Worm (Caenorhabditis elegans) whole organism, mixed stage, embryonic: ENCODE data around the gene dct-8.
"Not testable (repeated sequence)": the region's sequence is repeated elsewhere in the genome, so short reads cannot be mapped to it uniquely, and the experiment has no call there.

Experiments
- M03D4.4 ChIP-seq: sonication (generic microtip); optimal IDR thresholded peaks from 2 replicates; lab custom pipeline; 2017; ENCODE audit warnings: mild to moderate bottlenecking, missing genetic modification characterization, missing compliant biosample characterization
- bed-3 ChIP-seq: fragments of 200-800 bp; sonication (Bioruptor generic); optimal IDR thresholded peaks from 3 replicates; lab custom pipeline; 2018; ENCODE audit warnings: mild to moderate bottlenecking, missing genetic modification characterization, moderate library complexity, missing compliant biosample characterization
- blmp-1 ChIP-seq: fragments of 150-350 bp; optimal IDR thresholded peaks from 2 replicates; lab custom pipeline; 2014; ENCODE audit warnings: missing biosample characterization, missing genetic modification characterization
- ceh-39 ChIP-seq: fragments of 150-350 bp; optimal IDR thresholded peaks from 2 replicates; lab custom pipeline; 2014; ENCODE audit warnings: missing biosample characterization, missing genetic modification characterization
- ceh-83 ChIP-seq: fragments of 200-800 bp; sonication (Bioruptor generic); optimal IDR thresholded peaks from 2 replicates; lab custom pipeline; 2018; ENCODE audit warnings: mild to moderate bottlenecking, missing genetic modification characterization, missing compliant biosample characterization
- cnd-1 ChIP-seq: fragments of 200-800 bp; sonication (Bioruptor generic); optimal IDR thresholded peaks from 2 replicates; lab custom pipeline; 2018; ENCODE audit warnings: mild to moderate bottlenecking, missing genetic modification characterization, missing compliant biosample characterization
- drap-1 ChIP-seq: fragments of 200-800 bp; sonication (Bioruptor generic); optimal IDR thresholded peaks from 3 replicates; lab custom pipeline; 2018; ENCODE audit warnings: mild to moderate bottlenecking, missing genetic modification characterization, missing compliant biosample characterization
- elt-3 ChIP-seq: fragments of 150-350 bp; optimal IDR thresholded peaks from 2 replicates; lab custom pipeline; 2014; ENCODE audit warnings: missing biosample characterization, missing genetic modification characterization
- ham-2 ChIP-seq: fragments of 200-800 bp; sonication (Bioruptor generic); optimal IDR thresholded peaks from 2 replicates; lab custom pipeline; 2018; ENCODE audit warnings: mild to moderate bottlenecking, missing genetic modification characterization, missing compliant biosample characterization
- hlh-1 ChIP-seq: fragments of 150-350 bp; optimal IDR thresholded peaks from 2 replicates; lab custom pipeline; 2014; ENCODE audit warnings: missing biosample characterization, missing genetic modification reagents, missing genetic modification characterization
- lin-13 ChIP-seq: fragments of 150-350 bp; optimal IDR thresholded peaks from 2 replicates; lab custom pipeline; 2014; ENCODE audit warnings: missing biosample characterization, missing genetic modification characterization
- lin-32 ChIP-seq: fragments of 200-800 bp; sonication (Bioruptor generic); optimal IDR thresholded peaks from 2 replicates; lab custom pipeline; 2018; ENCODE audit warnings: mild to moderate bottlenecking, missing genetic modification characterization, missing compliant biosample characterization
- lsy-2 ChIP-seq: fragments of 150-350 bp; optimal IDR thresholded peaks from 2 replicates; lab custom pipeline; 2014; ENCODE audit warnings: missing biosample characterization, missing genetic modification characterization
- mab-5 ChIP-seq: fragments of 150-350 bp; optimal IDR thresholded peaks from 2 replicates; lab custom pipeline; 2014; ENCODE audit warnings: missing biosample characterization, missing genetic modification characterization
- mls-2 ChIP-seq: sonication (generic microtip); optimal IDR thresholded peaks from 2 replicates; lab custom pipeline; 2016; ENCODE audit warnings: mild to moderate bottlenecking, missing genetic modification characterization, moderate library complexity, missing compliant biosample characterization
- nhr-12 ChIP-seq: fragments of 150-350 bp; optimal IDR thresholded peaks from 2 replicates; lab custom pipeline; 2014; ENCODE audit warnings: missing biosample characterization, missing genetic modification characterization
- nhr-2 ChIP-seq: fragments of 150-350 bp; optimal IDR thresholded peaks from 2 replicates; lab custom pipeline; 2014; ENCODE audit warnings: missing biosample characterization, missing genetic modification characterization
- nhr-237 ChIP-seq: fragments of 150-350 bp; optimal IDR thresholded peaks from 2 replicates; lab custom pipeline; 2014; ENCODE audit warnings: missing biosample characterization, missing genetic modification characterization
- nhr-28 ChIP-seq: fragments of 150-350 bp; optimal IDR thresholded peaks from 2 replicates; lab custom pipeline; 2014; ENCODE audit warnings: missing biosample characterization, missing genetic modification characterization
- pha-4 ChIP-seq: fragments of 150-350 bp; optimal IDR thresholded peaks from 2 replicates; lab custom pipeline; 2018; ENCODE audit warnings: missing biosample characterization, missing genetic modification reagents, missing genetic modification characterization
- sem-2 ChIP-seq: fragments of 200-800 bp; sonication (Bioruptor generic); optimal IDR thresholded peaks from 2 replicates; lab custom pipeline; 2018; ENCODE audit warnings: mild to moderate bottlenecking, missing genetic modification characterization, missing compliant biosample characterization
- snpc-4 ChIP-seq: fragments of 150-350 bp; optimal IDR thresholded peaks from 2 replicates; lab custom pipeline; 2014; ENCODE audit warnings: missing biosample characterization, missing genetic modification characterization
- sptf-1 ChIP-seq: sonication (generic microtip); optimal IDR thresholded peaks from 2 replicates; lab custom pipeline; 2017; ENCODE audit warnings: mild to moderate bottlenecking, missing genetic modification characterization, moderate library complexity, missing compliant biosample characterization
- tbx-8 ChIP-seq: fragments of 200-800 bp; sonication (Bioruptor generic); optimal IDR thresholded peaks from 2 replicates; lab custom pipeline; 2018; ENCODE audit warnings: mild to moderate bottlenecking, missing genetic modification characterization, moderate library complexity, missing compliant biosample characterization
- unc-120 ChIP-seq: sonication (generic microtip); optimal IDR thresholded peaks from 2 replicates; lab custom pipeline; 2017; ENCODE audit warnings: missing genetic modification characterization, missing compliant biosample characterization; ENCODE audit not compliant: poor library complexity, severe bottlenecking
- unc-39 ChIP-seq: fragments of 150-350 bp; optimal IDR thresholded peaks from 2 replicates; lab custom pipeline; 2014; ENCODE audit warnings: missing biosample characterization, missing genetic modification characterization
- unc-62 ChIP-seq: fragments of 150-350 bp; optimal IDR thresholded peaks from 2 replicates; lab custom pipeline; 2014; ENCODE audit warnings: missing biosample characterization, missing genetic modification reagents, missing genetic modification characterization
- zip-8 ChIP-seq: fragments of 150-350 bp; optimal IDR thresholded peaks from 2 replicates; lab custom pipeline; 2014; ENCODE audit warnings: missing biosample characterization, missing genetic modification characterization

Gene dct-8

DNA sequence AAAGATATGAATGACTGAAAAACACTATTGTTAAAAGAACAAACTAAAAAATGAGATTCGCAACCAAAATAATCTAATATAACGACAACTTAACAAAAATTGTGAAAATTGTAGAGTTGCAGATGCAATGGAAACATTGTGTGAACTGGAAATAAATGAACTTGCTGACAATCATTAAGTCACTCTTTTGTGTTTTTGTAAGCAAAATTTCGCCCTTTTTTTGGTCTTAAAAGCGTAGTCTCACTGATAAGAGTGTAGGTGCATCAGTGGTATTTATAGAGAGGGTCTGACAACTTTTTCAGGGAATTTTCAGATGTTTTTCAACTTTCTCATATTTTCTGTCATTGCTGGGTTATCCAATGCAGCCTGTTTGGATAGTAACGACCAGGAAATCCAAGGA lies 31.2 kb downstream of the dct-8 start, which contains the start of gene clec-68:
TSS of gene clec-68 (plus strand) at position 301 of the 400 bp plus-strand sequence.
- TF ChIP-seq ceh-83 (no peak), tbx-8 (GFP tag; lab: Kevin White, UChicago) (no peak), blmp-1 (tag; lab: Kevin White, UChicago) (no peak), ceh-39 (tag; lab: Kevin White, UChicago) (no peak), zip-8 (tag; lab: Kevin White, UChicago) (no peak), mab-5 (tag; lab: Kevin White, UChicago) (no peak), snpc-4 (tag; lab: Kevin White, UChicago) (no peak), cnd-1 (tag; lab: Kevin White, UChicago) (no peak), nhr-237 (tag; lab: Kevin White, UChicago) (no peak), sem-2 (no peak), elt-3 (tag; lab: Kevin White, UChicago) (no peak), drap-1 (GFP tag; lab: Kevin White, UChicago) (no peak), mls-2 (no peak), lsy-2 (tag; lab: Kevin White, UChicago) (no peak), M03D4.4 (tag; lab: Kevin White, UChicago) (no peak), lin-32 (no peak)
- TF ChIP-seq, all 35 proteins: peak for 0

DNA sequence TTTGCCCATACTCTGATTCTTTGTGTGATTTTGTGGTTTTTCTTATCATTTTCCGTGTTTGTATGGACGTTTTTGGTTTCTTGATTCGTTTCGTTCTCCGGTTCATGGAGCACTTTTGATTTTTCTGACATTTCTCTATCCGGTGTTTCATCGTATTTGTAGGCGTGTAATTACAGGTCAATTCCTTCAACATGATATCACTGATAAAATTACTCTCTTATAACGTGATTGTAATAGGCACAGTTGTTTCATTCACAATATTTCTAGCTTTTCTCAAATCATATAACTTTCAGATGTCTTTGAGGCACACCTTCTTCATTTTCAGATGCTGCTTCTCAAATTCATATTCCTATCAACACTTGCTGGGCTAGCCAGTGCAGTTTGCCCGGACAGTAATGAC lies 37.5 kb downstream of the dct-8 start, which contains the start of gene clec-70:
TSS of gene clec-70 (plus strand) at position 301 of the 400 bp plus-strand sequence.
- TF ChIP-seq zip-8 (tag; lab: Kevin White, UChicago); nhr-237 (tag; lab: Kevin White, UChicago); bed-3: not testable (repeated sequence)

ce11 chrIV:3937097-3937496 lies 42.2 kb downstream of the dct-8 start, which contains the start of gene clec-71:
TSS of gene clec-71 (plus strand) at chrIV:3937458.
- TF ChIP-seq pha-4 (tag; lab: Kevin White, UChicago) (no peak), M03D4.4 (tag; lab: Kevin White, UChicago) (no peak), cnd-1 (tag; lab: Kevin White, UChicago) (no peak), mls-2 (no peak), lin-32 (no peak), hlh-1 (tag; lab: Kevin White, UChicago) (no peak), unc-62 (GFP tag; lab: Kevin White, UChicago) (no peak), zip-8 (tag; lab: Kevin White, UChicago) (no peak), ceh-39 (tag; lab: Kevin White, UChicago) (no peak), bed-3 (no peak), unc-120 (tag; lab: Kevin White, UChicago) (no peak), ham-2 (GFP tag; lab: Kevin White, UChicago) (no peak), sptf-1 (no peak), drap-1 (GFP tag; lab: Kevin White, UChicago) (no peak), ceh-83 (no peak)
- TF ChIP-seq, all 35 proteins: peak for 0

- TF ChIP-seq lin-32 (no peak), drap-1 (GFP tag; lab: Kevin White, UChicago) (no peak), ham-2 (GFP tag; lab: Kevin White, UChicago) (no peak), unc-120 (tag; lab: Kevin White, UChicago) (no peak)
These were observed 46.9 kb downstream of the dct-8 start, which contains the start of gene clec-174 for ce11 chrIV:3941658-3942328. TSS of gene clec-174 (minus strand) at chrIV:3941708.

ce11 chrIV:3943003-3943402 lies 48.1 kb downstream of the dct-8 start, which contains the start of gene Y46C8AL.11:
TSS of gene Y46C8AL.11 (plus strand) at chrIV:3943303.
- TF ChIP-seq ceh-83 (no peak), nhr-237 (tag; lab: Kevin White, UChicago) (no peak), mls-2 (no peak), zip-8 (tag; lab: Kevin White, UChicago) (no peak), nhr-28 (no peak), lin-13 (tag; lab: Kevin White, UChicago) (no peak), unc-120 (tag; lab: Kevin White, UChicago) (no peak), bed-3 (no peak), elt-3 (tag; lab: Kevin White, UChicago) (no peak), cnd-1 (tag; lab: Kevin White, UChicago) (no peak), unc-39 (tag; lab: Kevin White, UChicago) (no peak), nhr-2 (no peak), nhr-12 (tag; lab: Kevin White, UChicago) (no peak), sem-2 (no peak), mab-5 (tag; lab: Kevin White, UChicago) (no peak), sptf-1 (no peak), M03D4.4 (tag; lab: Kevin White, UChicago) (no peak), unc-62 (GFP tag; lab: Kevin White, UChicago) (no peak)
